Worm (Caenorhabditis elegans): ENCODE data around the gene F32D8.4.
A peak's percentile ranks its signal among the peaks of the same experiment; 100 is the strongest.

The F32D8.4 gene

DNA sequence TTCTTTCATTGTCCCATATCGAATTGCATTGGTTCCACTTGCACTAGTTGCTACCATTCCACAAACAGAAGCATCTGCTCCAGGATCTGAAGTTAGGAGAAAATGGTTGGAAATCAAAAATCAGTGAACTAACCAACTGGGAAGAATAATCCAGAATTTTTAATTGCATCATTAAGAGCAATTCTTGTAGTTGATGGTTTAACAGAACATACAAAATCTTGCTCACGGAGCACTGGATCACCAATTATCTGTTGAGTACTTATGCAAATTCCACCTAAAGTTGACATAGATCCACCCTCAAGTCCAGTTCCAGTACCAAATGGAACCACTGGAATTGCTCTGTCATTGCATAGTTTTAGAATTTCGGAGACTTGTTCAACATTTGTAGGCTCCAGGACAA lies 3.6 kb downstream of the F32D8.4 start:
- TF ChIP-seq unc-120 (tag; optimal IDR thresholded peaks at IDR 0.05; ENCODE audit: poor library complexity, severe bottlenecking) (no peak), elt-1 (tag; optimal IDR thresholded peaks at IDR 0.05; ENCODE audit: borderline replicate concordance, insufficient read depth) (no peak), nhr-2 (tag; optimal IDR thresholded peaks at IDR 0.05) (no peak), lsy-2 (tag; optimal IDR thresholded peaks at IDR 0.05) (no peak), ceh-83 (GFP tag; optimal IDR thresholded peaks at IDR 0.05) (no peak), ces-1 (GFP tag; optimal IDR thresholded peaks at IDR 0.05) (no peak), blmp-1 (tag; optimal IDR thresholded peaks at IDR 0.05) (no peak)

DNA sequence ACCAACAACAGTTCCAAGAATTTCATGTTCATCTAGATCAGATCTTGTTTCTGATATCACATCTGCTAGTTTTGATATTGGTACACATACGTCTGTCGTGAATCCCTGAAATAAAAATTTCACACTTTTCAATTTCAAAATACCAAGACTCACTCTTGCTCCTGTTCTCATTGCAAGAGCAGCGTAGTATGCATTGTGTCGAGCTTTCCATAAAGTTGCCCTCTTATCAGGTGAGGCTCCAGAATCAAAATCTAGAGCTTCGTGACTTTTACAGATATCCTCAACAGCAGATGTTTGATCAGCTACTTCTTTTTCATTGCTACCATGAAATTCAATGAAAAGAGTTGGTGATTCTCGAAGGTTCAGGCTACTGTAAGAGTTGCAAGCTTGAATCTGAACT lies 4.3 kb downstream of the F32D8.4 start, which contains the start of gene F32D8.11:
Gene F32D8.11, minus strand, starts transcription at position 101 of the 400 bp plus-strand sequence.
- TF ChIP-seq lin-13 (tag; optimal IDR thresholded peaks at IDR 0.05) (no peak), mep-1 (tag; optimal IDR thresholded peaks at IDR 0.05) (no peak), zip-8 (tag; optimal IDR thresholded peaks at IDR 0.05) (no peak), unc-120 (tag; optimal IDR thresholded peaks at IDR 0.05; ENCODE audit: poor library complexity, severe bottlenecking) (no peak), ceh-83 (GFP tag; optimal IDR thresholded peaks at IDR 0.05) (no peak), ces-1 (GFP tag; optimal IDR thresholded peaks at IDR 0.05) (no peak), elt-1 (tag; optimal IDR thresholded peaks at IDR 0.05; ENCODE audit: borderline replicate concordance, insufficient read depth) (no peak), lin-32 (GFP tag; optimal IDR thresholded peaks at IDR 0.05) (no peak)

DNA sequence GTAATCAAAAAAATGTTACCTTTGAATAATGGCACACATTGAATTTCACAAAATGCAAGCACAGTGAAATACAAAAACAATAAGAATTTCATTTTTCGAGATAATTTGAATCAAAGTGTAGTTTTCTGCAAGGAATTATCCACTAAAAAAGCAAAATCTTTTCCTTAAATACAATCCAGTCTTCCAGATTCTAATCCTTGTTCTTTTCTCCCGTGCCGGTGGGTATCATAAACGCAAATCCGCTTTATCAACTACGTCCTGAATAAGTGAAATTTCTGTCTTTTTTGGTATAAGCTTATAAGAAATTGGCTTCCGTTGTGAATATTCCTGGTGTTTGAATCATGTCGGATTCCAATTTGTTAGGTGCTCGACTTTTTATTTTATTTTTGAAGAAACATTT lies 5.2 kb downstream of the F32D8.4 start:
- TF ChIP-seq mls-2 (tag; optimal IDR thresholded peaks at IDR 0.05): no peak
- TF ChIP-seq blmp-1 (tag; optimal IDR thresholded peaks at IDR 0.05): no peak
- no peak for TF ChIP-seq ces-1 (GFP tag; optimal IDR thresholded peaks at IDR 0.05)
- TF ChIP-seq unc-62 (GFP tag; optimal IDR thresholded peaks at IDR 0.05): no peak
- TF ChIP-seq elt-1 (tag; optimal IDR thresholded peaks at IDR 0.05; ENCODE audit: borderline replicate concordance, insufficient read depth): no peak
- TF ChIP-seq bed-3 (GFP tag; optimal IDR thresholded peaks at IDR 0.05): no peak
- no peak for TF ChIP-seq snpc-4 (tag; optimal IDR thresholded peaks at IDR 0.05)
- no peak for TF ChIP-seq hlh-1 (tag; optimal IDR thresholded peaks at IDR 0.05)
- TF ChIP-seq lsy-2 (tag; optimal IDR thresholded peaks at IDR 0.05): no peak
- TF ChIP-seq unc-39 (tag; optimal IDR thresholded peaks at IDR 0.05): no peak
- TF ChIP-seq ham-2 (GFP tag; optimal IDR thresholded peaks at IDR 0.05): no peak

DNA sequence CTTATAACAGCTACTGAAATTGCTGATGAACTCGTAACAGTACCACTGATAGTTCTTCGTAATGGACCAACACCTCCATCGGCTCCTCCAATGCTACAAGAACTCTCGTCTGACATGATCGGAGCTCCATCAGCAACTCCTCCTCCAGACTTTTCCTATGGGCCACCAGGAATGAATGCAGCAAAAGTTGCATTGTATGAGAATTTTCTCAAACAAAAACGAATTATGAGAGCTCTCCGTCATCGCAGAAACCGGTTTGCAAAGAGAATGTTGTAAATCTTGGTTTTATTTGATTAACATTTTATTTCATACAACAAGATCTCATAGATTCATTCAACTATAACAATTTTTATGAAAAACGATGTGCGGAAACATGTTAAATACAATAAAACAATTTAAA lies 5.8 kb downstream of the F32D8.4 start:
- no peak for TF ChIP-seq M03D4.4 (tag; optimal IDR thresholded peaks at IDR 0.05)

DNA sequence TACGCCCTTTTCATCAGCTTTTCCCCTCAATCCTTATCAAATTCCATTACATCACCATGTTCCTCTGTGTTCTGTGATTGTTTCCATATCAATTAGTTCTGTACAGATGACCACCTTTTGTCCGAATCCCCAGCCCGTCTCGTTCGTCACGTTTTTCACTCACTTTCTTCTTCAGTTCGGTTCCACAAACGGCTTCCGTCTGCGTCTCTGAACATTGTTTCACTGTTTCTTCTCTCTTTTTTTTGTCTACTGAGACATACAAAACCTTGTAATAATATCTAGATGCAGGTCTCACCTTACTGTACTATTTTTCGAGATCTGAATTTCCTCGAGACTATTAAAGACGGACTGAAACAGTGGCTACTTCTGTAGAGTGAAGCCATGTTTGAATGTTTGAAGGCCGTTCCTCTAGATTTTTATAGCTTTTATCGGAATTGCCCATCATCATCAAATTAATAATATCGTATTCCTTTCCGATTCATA lies 6.9 kb downstream of the F32D8.4 start, which contains the start of gene F32D8.3:
Gene F32D8.3, plus strand, starts transcription at position 433 of the 483 bp plus-strand sequence.
- no peak for TF ChIP-seq nhr-2 (tag; optimal IDR thresholded peaks at IDR 0.05)
- TF ChIP-seq ceh-39 (tag; optimal IDR thresholded peaks at IDR 0.05): no peak
- TF ChIP-seq tbx-8 (GFP tag; optimal IDR thresholded peaks at IDR 0.05): no peak
- TF ChIP-seq pha-4 (tag; optimal IDR thresholded peaks at IDR 0.05): no peak
- no peak for TF ChIP-seq blmp-1 (tag; optimal IDR thresholded peaks at IDR 0.05)
- TF ChIP-seq nhr-237 (tag; optimal IDR thresholded peaks at IDR 0.05): no peak
- no peak for TF ChIP-seq M03D4.4 (tag; optimal IDR thresholded peaks at IDR 0.05)
- no peak for TF ChIP-seq lin-13 (tag; optimal IDR thresholded peaks at IDR 0.05)

DNA sequence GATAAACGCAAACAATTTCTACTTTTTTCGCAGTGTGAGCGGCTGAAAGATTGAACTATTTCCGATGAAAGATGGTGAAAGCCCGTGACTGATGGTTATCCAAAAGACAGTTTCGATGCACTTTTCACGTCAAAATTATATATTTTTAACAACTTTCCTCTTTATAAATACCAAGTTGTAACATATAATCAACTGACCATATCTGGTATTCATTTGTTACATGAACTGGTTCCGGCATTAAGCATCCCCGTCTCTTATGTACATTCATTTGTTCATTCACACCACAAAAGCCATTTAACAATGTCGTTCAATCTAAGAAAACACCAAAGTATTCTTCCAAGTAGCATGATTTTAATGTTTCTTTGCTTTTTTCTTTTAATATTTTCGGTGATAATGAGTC lies 9.9 kb downstream of the F32D8.4 start, which contains the start of gene F32D8.2:
Gene F32D8.2, plus strand, starts transcription at position 301 of the 400 bp plus-strand sequence.
- no peak for TF ChIP-seq ham-2 (GFP tag; optimal IDR thresholded peaks at IDR 0.05)

DNA sequence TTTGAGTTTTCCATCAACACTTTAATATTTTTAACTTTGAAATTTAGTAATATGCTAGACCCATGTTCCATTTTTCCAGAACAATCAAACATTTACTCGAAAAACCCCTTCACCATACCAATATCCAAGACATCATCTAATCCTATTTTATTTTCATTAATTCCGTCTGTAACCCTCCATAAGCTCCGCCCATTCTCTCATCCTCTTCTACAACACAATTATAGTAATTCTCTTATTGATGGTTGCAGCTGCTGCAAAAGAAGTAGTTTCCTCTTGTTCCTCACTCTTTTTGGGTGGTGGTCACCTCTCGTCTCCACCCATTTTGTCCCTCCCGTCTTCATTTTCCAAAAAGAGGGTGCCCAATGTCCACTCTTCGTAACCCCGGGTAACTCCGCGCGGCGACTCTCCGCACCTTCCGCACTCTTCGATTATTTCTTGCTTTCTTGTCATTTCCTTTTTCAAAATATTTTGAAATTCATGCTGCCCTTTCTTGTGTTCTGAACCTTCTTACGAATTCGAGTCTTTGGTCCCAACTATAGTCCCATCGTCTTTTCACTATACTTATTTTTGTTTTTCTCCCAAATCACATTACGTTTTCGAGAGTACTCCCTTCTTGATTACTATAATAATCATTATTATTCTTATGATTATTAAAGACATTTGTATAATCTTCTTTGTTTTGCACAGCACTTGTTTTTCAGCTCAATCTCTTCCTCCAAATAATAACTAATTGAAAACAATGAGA lies 13.1 kb downstream of the F32D8.4 start, which contains the start of gene F32D8.1:
Gene F32D8.1, plus strand, starts transcription at position 695 of the 745 bp plus-strand sequence.
- TF ChIP-seq ces-1 (GFP tag; optimal IDR thresholded peaks at IDR 0.05) (peak; percentile 97), drap-1 (GFP tag; optimal IDR thresholded peaks at IDR 0.05) (no peak), lin-32 (GFP tag; optimal IDR thresholded peaks at IDR 0.05) (no peak), ham-2 (GFP tag; optimal IDR thresholded peaks at IDR 0.05) (no peak)

All from whole organism, mixed stage, embryonic.